Worm (Caenorhabditis elegans): ENCODE measurements around the gene ins-12.

DNA sequence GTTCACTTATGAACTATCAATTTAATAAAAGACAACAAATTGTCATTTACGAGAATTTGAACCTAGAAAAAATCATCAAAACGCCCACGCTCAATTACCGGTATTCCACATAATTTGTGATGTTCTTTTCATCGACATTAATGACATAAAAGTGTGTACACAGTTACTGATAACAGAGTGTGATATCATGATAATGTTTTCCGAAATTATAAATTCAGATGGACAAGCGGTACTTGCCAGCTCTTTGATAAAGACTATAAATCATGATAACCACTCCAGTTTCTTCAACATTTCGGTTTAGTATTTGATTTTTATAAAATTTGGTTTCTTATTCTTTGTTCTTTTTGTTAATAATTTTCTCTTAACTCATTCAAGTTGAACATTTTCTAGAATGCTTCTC is 31.4 kb downstream of the ins-12 start, which contains the start of gene lys-8:
- TF ChIP-seq ztf-23 (GFP tag; IDR thresholded peaks at IDR 0.05) (no peak), ztf-29 (GFP tag; IDR thresholded peaks at IDR 0.05) (no peak), tab-1 (GFP tag; IDR thresholded peaks at IDR 0.05) (no peak), med-1 (GFP tag; optimal IDR thresholded peaks at IDR 0.05; ENCODE audit: insufficient read depth) (no peak), cog-1 (tag; optimal IDR thresholded peaks at IDR 0.05) (no peak), T22C8.4 (GFP tag; IDR thresholded peaks at IDR 0.05) (no peak), flt-1 (GFP tag; IDR thresholded peaks at IDR 0.05) (no peak), ref-1 (GFP tag; conservative IDR thresholded peaks at IDR 0.05) (no peak)

All from whole organism, midembryonic.